Worm (Caenorhabditis elegans): ENCODE measurements around the gene cytb-5.1.

cytb-5.1 gene

DNA sequence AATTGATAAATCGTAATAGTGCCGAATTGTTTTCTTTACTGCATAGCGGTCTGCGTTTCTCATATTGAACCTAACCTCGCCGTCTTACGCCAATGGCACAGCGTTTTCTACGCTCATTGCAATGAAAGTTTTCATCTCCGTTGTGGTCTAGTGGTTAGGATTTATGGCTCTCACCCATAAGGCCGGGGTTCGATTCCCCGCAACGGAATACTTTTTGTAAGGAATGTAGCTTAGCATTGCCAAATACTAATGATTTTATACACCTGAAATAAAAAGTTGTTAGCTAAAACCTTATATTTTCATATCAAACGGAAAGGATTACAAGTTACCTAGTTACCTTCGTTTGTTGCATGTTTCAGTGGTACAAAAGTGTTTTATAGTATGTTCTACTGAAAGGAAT lies 14.1 kb downstream of the cytb-5.1 start (continued):
- TF ChIP-seq cebp-2 (GFP tag; IDR thresholded peaks at IDR 0.05) (0 out of 2 replicates have a peak, but pooled peaks have one; percentile 38), lir-1 (GFP tag; conservative IDR thresholded peaks at IDR 0.05) (peak; percentile 68), cebp-1 (GFP tag; IDR thresholded peaks at IDR 0.05) (peak; percentile 44; the same call in 1 of the 2 replicates), cebp-1 (tag; optimal IDR thresholded peaks at IDR 0.05) (peak; percentile 77), die-1 (tag; optimal IDR thresholded peaks at IDR 0.05) (peak; percentile 92), bed-2 (GFP tag; IDR thresholded peaks at IDR 0.05) (no peak), hmg-1.2 (GFP tag; IDR thresholded peaks at IDR 0.05) (peak; percentile 87), him-1 (tag; optimal IDR thresholded peaks at IDR 0.05) (peak; percentile 89), D2030.7 (GFP tag; IDR thresholded peaks at IDR 0.05) (peak; percentile 61), sptf-2 (GFP tag; optimal IDR thresholded peaks at IDR 0.05) (no peak), ztf-26 (tag; optimal IDR thresholded peaks at IDR 0.05) (peak; percentile 57), Y79H2A.3 (GFP tag; conservative IDR thresholded peaks at IDR 0.05) (no peak), C17E4.6 (GFP tag; IDR thresholded peaks at IDR 0.05) (no peak), bed-1 (GFP tag; IDR thresholded peaks at IDR 0.05) (no peak), ceh-27 (GFP tag; optimal IDR thresholded peaks at IDR 0.05) (peak; percentile 76), akir-1 (GFP tag; optimal IDR thresholded peaks at IDR 0.05) (no peak), Y56A3A.18 (GFP tag; IDR thresholded peaks at IDR 0.05) (0 out of 2 replicates have a peak, but pooled peaks have one; percentile 60), tbx-9 (tag; optimal IDR thresholded peaks at IDR 0.05; ENCODE audit: borderline replicate concordance) (no peak), dpl-1 (GFP tag; optimal IDR thresholded peaks at IDR 0.05) (no peak), somi-1 (GFP tag; optimal IDR thresholded peaks at IDR 0.05) (peak; percentile 77), B0035.1 (tag; optimal IDR thresholded peaks at IDR 0.05) (peak; percentile 35), F57A8.1 (GFP tag; optimal IDR thresholded peaks at IDR 0.05) (no peak), snpc-1.3 (tag; optimal IDR thresholded peaks at IDR 0.05; ENCODE audit: insufficient read depth) (peak; percentile 84), tlf-1 (GFP tag; optimal IDR thresholded peaks at IDR 0.05) (peak; percentile 56), rcor-1 (GFP tag; IDR thresholded peaks at IDR 0.05) (peak; percentile 84), ccch-3 (GFP tag; optimal IDR thresholded peaks at IDR 0.05) (no peak), egl-44 (GFP tag; IDR thresholded peaks at IDR 0.05) (peak; percentile 73), aptf-3 (GFP tag; IDR thresholded peaks at IDR 0.05) (0 out of 2 replicates have a peak, but pooled peaks have one; percentile 58), Y53F4B.3 (GFP tag; IDR thresholded peaks at IDR 0.05) (no peak), madf-3 (GFP tag; IDR thresholded peaks at IDR 0.05) (0 out of 2 replicates have a peak, but pooled peaks have one; percentile 18), nhr-120 (GFP tag; IDR thresholded peaks at IDR 0.05) (no peak)

DNA sequence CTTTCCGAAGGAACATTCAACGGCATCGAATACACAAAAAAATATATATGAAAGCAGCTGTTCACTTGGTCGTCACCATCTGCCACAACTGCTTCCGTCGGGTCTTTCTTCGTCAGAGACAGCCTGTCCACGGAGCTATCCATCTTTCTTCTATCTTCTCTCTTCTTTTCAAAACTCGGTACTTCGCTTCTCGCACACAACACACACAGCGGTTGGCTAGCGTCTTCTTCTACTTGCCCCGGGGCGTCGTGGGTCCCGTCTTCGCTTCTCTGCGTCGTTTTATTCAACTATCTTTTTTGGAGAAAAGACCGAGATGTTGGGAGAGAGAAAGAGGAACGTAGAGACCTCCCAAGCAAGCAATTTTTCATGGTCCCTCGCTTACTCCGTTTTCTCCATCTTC lies 15.0 kb downstream of the cytb-5.1 start:
- TF ChIP-seq nfya-1 (tag; optimal IDR thresholded peaks at IDR 0.05; ENCODE audit: borderline replicate concordance, insufficient read depth) (no peak), cebp-1 (GFP tag; IDR thresholded peaks at IDR 0.05) (no peak), cebp-1 (tag; optimal IDR thresholded peaks at IDR 0.05) (peak; percentile 47), F10E7.11 (tag; optimal IDR thresholded peaks at IDR 0.05) (no peak), nfyb-1 (GFP tag; IDR thresholded peaks at IDR 0.05) (0 out of 2 replicates have a peak, but pooled peaks have one; percentile 37), K12H6.12 (tag; optimal IDR thresholded peaks at IDR 0.05) (peak; percentile 82), attf-5 (GFP tag; optimal IDR thresholded peaks at IDR 0.05) (peak; percentile 12), F52B5.7 (tag; optimal IDR thresholded peaks at IDR 0.05) (peak; percentile 19), zfh-2 (GFP tag; conservative IDR thresholded peaks at IDR 0.05) (peak; percentile 45; the same call in 1 of the 2 replicates), gei-17 (GFP tag; optimal IDR thresholded peaks at IDR 0.05) (no peak), rcor-1 (GFP tag; IDR thresholded peaks at IDR 0.05) (peak; percentile 20; the same call in 1 of the 2 replicates), hmg-1.2 (GFP tag; IDR thresholded peaks at IDR 0.05) (peak; percentile 27; the same call in 1 of the 2 replicates), ceh-91 (GFP tag; IDR thresholded peaks at IDR 0.05) (no peak)
